Worm (Caenorhabditis elegans) whole organism, L2 larva: ENCODE results near the gene flp-1.

ENCODE experiments used
- C34F6.9 ChIP-seq: fragments of 150-350 bp; optimal IDR thresholded peaks from 2 replicates; lab custom pipeline; 2014; ENCODE audit warnings: missing biosample characterization, missing genetic modification characterization
- F13H6.1 ChIP-seq: sonication (generic microtip); optimal IDR thresholded peaks from 2 replicates; lab custom pipeline; 2016; ENCODE audit warnings: missing genetic modification characterization, missing compliant biosample characterization
- R02D3.7 ChIP-seq: fragments of 150-350 bp; optimal IDR thresholded peaks from 2 replicates; lab custom pipeline; 2014; ENCODE audit warnings: missing biosample characterization, missing genetic modification characterization
- Y55F3AM.14 ChIP-seq: fragments of 200-800 bp; sonication (Bioruptor generic); optimal IDR thresholded peaks from 2 replicates; lab custom pipeline; 2018; ENCODE audit warnings: mild to moderate bottlenecking, missing genetic modification characterization, missing compliant biosample characterization
- alr-1 ChIP-seq: fragments of 150-350 bp; optimal IDR thresholded peaks from 2 replicates; lab custom pipeline; 2014; ENCODE audit warnings: missing biosample characterization, missing genetic modification characterization
- blmp-1 ChIP-seq: sonication (generic microtip); optimal IDR thresholded peaks from 2 replicates; lab custom pipeline; 2017; ENCODE audit warnings: missing genetic modification characterization, mild to moderate bottlenecking, missing compliant biosample characterization, antibody characterized with exemption, moderate library complexity; ENCODE audit not compliant: insufficient read depth
- ceh-16 ChIP-seq: fragments of 150-350 bp; optimal IDR thresholded peaks from 2 replicates; lab custom pipeline; 2014; ENCODE audit warnings: missing biosample characterization, missing genetic modification characterization
- ceh-82 ChIP-seq: fragments of 150-350 bp; optimal IDR thresholded peaks from 2 replicates; lab custom pipeline; 2014; ENCODE audit warnings: missing biosample characterization, missing genetic modification characterization
- crh-2 ChIP-seq: sonication (generic microtip); optimal IDR thresholded peaks from 2 replicates; lab custom pipeline; 2017; ENCODE audit warnings: missing biosample characterization, missing genetic modification characterization
- egl-27 ChIP-seq: sonication (generic microtip); optimal IDR thresholded peaks from 3 replicates; lab custom pipeline; 2017; ENCODE audit warnings: missing biosample characterization, missing genetic modification reagents, missing genetic modification characterization
- elt-1 ChIP-seq: fragments of 150-350 bp; optimal IDR thresholded peaks from 2 replicates; lab custom pipeline; 2014; ENCODE audit warnings: missing biosample characterization, missing genetic modification characterization
- elt-3 ChIP-seq: sonication (generic microtip); optimal IDR thresholded peaks from 2 replicates; lab custom pipeline; 2017; ENCODE audit warnings: missing biosample characterization, missing genetic modification characterization
- fos-1 ChIP-seq: fragments of 150-350 bp; optimal IDR thresholded peaks from 2 replicates; lab custom pipeline; 2014; ENCODE audit warnings: missing biosample characterization, missing genetic modification characterization
- gmeb-1 ChIP-seq: fragments of 150-350 bp; optimal IDR thresholded peaks from 2 replicates; lab custom pipeline; 2014; ENCODE audit warnings: missing biosample characterization, missing genetic modification characterization
- lin-11 ChIP-seq: fragments of 150-350 bp; sonication (generic microtip); optimal IDR thresholded peaks from 2 replicates; lab custom pipeline; 2014; ENCODE audit warnings: missing biosample characterization, missing genetic modification characterization, inconsistent platforms, mixed read lengths
- lin-13 ChIP-seq: fragments of 150-350 bp; optimal IDR thresholded peaks from 2 replicates; lab custom pipeline; 2014; ENCODE audit warnings: missing biosample characterization, missing genetic modification reagents, missing genetic modification characterization
- lin-39 ChIP-seq: fragments of 150-350 bp; optimal IDR thresholded peaks from 2 replicates; lab custom pipeline; 2014; ENCODE audit warnings: missing biosample characterization, missing genetic modification reagents, missing genetic modification characterization
- lsy-2 ChIP-seq, 2 experiments: fragments of 150-350 bp in 1 of 2; sonication (generic microtip) in 1 of 2; optimal IDR thresholded peaks; 2 replicates each; lab custom pipeline; 2014 to 2017; ENCODE audit warnings: missing biosample characterization in 2 of 2, missing genetic modification characterization in 2 of 2
- mab-5 ChIP-seq: fragments of 150-350 bp; optimal IDR thresholded peaks from 2 replicates; lab custom pipeline; 2014; ENCODE audit warnings: missing biosample characterization, missing genetic modification characterization
- mbf-1 ChIP-seq: sonication (generic microtip); optimal IDR thresholded peaks from 2 replicates; lab custom pipeline; 2017; ENCODE audit warnings: missing biosample characterization, missing genetic modification characterization
- mdl-1 ChIP-seq, 2 experiments: fragments of 150-350 bp in 1 of 2; sonication (generic microtip) in 1 of 2; optimal IDR thresholded peaks; 2 replicates each; lab custom pipeline; 2017; ENCODE audit warnings: missing biosample characterization in 2 of 2, missing genetic modification characterization in 2 of 2
- nhr-10 ChIP-seq: sonication (generic microtip); optimal IDR thresholded peaks from 2 replicates; lab custom pipeline; 2017; ENCODE audit warnings: missing biosample characterization, missing genetic modification characterization
- nhr-11 ChIP-seq: fragments of 150-350 bp; optimal IDR thresholded peaks from 2 replicates; lab custom pipeline; 2014; ENCODE audit warnings: missing biosample characterization, missing genetic modification characterization
- nhr-12 ChIP-seq: fragments of 150-350 bp; optimal IDR thresholded peaks from 2 replicates; lab custom pipeline; 2014; ENCODE audit warnings: missing biosample characterization, missing genetic modification characterization
- nhr-129 ChIP-seq: fragments of 150-350 bp; optimal IDR thresholded peaks from 2 replicates; lab custom pipeline; 2014; ENCODE audit warnings: missing biosample characterization, missing genetic modification characterization
- nhr-237 ChIP-seq: fragments of 150-350 bp; optimal IDR thresholded peaks from 2 replicates; lab custom pipeline; 2014; ENCODE audit warnings: missing biosample characterization, missing genetic modification characterization
- nhr-25 ChIP-seq: fragments of 150-350 bp; sonication (generic microtip); optimal IDR thresholded peaks from 3 replicates; lab custom pipeline; 2014; ENCODE audit warnings: missing biosample characterization, missing genetic modification characterization
- nhr-6 ChIP-seq: fragments of 150-350 bp; optimal IDR thresholded peaks from 2 replicates; lab custom pipeline; 2014; ENCODE audit warnings: missing biosample characterization, missing genetic modification characterization
- nhr-77 ChIP-seq: fragments of 150-350 bp; optimal IDR thresholded peaks from 2 replicates; lab custom pipeline; 2014; ENCODE audit warnings: missing biosample characterization, missing genetic modification characterization
- sem-4 ChIP-seq: fragments of 150-350 bp; optimal IDR thresholded peaks from 2 replicates; lab custom pipeline; 2014; ENCODE audit warnings: missing biosample characterization, missing genetic modification reagents, missing genetic modification characterization
- skn-1 ChIP-seq: sonication (generic microtip); optimal IDR thresholded peaks from 2 replicates; lab custom pipeline; 2017; ENCODE audit warnings: missing biosample characterization, missing genetic modification characterization
- sma-3 ChIP-seq: sonication (generic microtip); optimal IDR thresholded peaks from 2 replicates; lab custom pipeline; 2016; ENCODE audit warnings: missing genetic modification reagents, missing genetic modification characterization, missing compliant biosample characterization
- snpc-4 ChIP-seq: fragments of 150-350 bp; optimal IDR thresholded peaks from 2 replicates; lab custom pipeline; 2014; ENCODE audit warnings: missing biosample characterization, missing genetic modification characterization
- unc-39 ChIP-seq: fragments of 150-350 bp; optimal IDR thresholded peaks from 2 replicates; lab custom pipeline; 2014; ENCODE audit warnings: missing biosample characterization, missing genetic modification characterization
- unc-55 ChIP-seq: fragments of 150-350 bp; sonication (generic microtip); optimal IDR thresholded peaks from 3 replicates; lab custom pipeline; 2014; ENCODE audit warnings: missing biosample characterization, missing genetic modification reagents, missing genetic modification characterization
- zag-1 ChIP-seq: fragments of 150-350 bp; optimal IDR thresholded peaks from 2 replicates; lab custom pipeline; 2014; ENCODE audit warnings: missing biosample characterization, missing genetic modification characterization

The flp-1 gene

DNA sequence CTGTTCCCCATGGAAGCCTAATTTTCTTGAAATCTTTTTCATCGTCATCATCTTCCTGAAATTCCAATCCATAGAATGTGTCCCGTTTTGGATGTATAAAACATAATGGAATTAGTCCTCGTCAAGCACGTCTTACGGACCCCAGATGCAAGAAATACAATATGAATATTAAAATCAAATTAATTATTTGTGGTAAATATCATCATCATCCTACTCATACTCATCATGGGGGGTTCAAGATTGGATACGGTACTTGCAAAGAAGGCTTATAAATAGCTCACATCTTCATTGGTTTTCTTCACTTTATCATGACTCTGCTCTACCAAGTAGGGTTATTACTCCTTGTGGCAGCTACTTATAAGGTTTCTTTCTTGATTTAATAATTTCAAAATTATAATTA lies at the start of gene flp-1:
Gene flp-1 (plus strand): TSS at position 301 of the 400 bp plus-strand sequence.
- TF ChIP-seq blmp-1 (tag; lab: Kevin White, UChicago) (no peak), unc-39 (tag; lab: Kevin White, UChicago) (no peak)

DNA sequence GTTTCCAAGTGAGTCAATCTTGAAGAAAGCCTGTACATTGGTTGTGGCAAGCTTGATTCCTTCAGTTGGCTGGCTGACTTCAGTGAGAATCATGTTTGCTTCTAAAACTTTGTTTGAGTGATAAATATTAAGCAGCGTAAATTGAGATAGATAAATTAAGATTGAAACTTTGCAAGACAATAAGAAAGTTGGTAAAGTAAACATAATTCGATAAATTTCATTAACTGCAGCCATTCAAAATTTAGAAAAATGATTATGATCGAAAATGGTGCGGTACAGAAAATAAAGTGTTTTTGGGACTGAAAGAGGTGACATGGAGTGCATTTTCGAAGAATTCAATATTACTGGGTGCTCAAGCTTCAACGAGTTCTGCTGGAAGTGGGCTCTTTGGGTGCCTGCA lies 49.0 kb upstream of the flp-1 start, which contains the start of gene icln-1:
Gene icln-1 (minus strand): TSS at position 101 of the 400 bp plus-strand sequence.
- TF ChIP-seq nhr-6 (tag; lab: Kevin White, UChicago) (no peak), skn-1 (tag; lab: Kevin White, UChicago) (no peak), gmeb-1 (tag; lab: Kevin White, UChicago) (no peak), mbf-1 (no peak), snpc-4 (no peak), lin-39 (no peak), mdl-1 (tag; optimal IDR thresholded peaks at IDR 0.05; lab: Kevin White, UChicago) (no peak), elt-1 (tag; lab: Kevin White, UChicago) (no peak), unc-55 (no peak), mab-5 (no peak), nhr-25 (tag; lab: Kevin White, UChicago) (no peak), egl-27 (tag; lab: Kevin White, UChicago) (no peak), nhr-77 (no peak)

DNA sequence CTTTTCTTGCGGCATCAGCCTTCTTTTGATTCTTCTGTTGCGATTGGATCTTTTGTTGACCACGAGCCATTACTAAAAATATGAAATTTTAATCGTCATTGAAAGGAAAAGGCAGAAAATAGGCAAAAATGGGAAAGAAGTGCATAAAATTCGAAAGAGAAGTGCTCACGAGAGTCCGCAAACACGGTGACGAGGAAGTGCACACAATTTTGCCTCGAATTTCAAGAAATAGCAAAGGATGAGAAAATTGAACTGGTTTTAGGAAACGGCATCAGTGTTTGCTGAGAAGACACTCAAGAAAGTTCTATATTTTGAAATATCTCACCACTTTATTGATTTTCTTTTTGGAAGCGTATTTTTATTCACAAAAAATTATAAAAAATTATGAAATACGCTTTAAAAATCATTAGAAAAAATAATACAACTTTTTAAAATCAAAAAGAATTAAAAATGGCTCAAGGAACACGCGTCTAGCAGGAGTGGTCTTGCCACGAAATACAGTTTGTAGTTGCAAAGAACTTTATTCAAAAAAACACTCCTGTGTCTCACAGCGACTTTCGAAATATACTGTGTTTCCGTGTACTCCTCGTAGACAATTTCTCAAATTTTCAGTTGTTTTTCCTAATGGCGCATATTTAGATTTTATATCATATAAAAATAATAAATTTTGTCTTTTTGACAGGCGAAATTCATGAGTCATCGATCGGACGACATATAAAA lies 48.2 kb upstream of the flp-1 start, which contains the start of the genes znf-706 and cpna-3:
Gene znf-706 (minus strand): TSS at position 72 of the 720 bp plus-strand sequence.
Gene cpna-3 (plus strand): TSS at position 683 of the 720 bp plus-strand sequence.
- TF ChIP-seq gmeb-1 (tag; lab: Kevin White, UChicago) (peak; percentile 40), nhr-11 (tag; lab: Kevin White, UChicago) (no peak), alr-1 (tag; lab: Kevin White, UChicago) (no peak), C34F6.9 (tag; lab: Kevin White, UChicago) (peak; percentile 55), lsy-2 (tag; optimal IDR thresholded peaks at IDR 0.05; lab: Kevin White, UChicago) (peak in 1 of 2 experiments; percentile 51), nhr-237 (no peak), sem-4 (tag; lab: Kevin White, UChicago) (no peak), unc-55 (peak; percentile 62), nhr-129 (tag; lab: Kevin White, UChicago) (peak; percentile 46)

DNA sequence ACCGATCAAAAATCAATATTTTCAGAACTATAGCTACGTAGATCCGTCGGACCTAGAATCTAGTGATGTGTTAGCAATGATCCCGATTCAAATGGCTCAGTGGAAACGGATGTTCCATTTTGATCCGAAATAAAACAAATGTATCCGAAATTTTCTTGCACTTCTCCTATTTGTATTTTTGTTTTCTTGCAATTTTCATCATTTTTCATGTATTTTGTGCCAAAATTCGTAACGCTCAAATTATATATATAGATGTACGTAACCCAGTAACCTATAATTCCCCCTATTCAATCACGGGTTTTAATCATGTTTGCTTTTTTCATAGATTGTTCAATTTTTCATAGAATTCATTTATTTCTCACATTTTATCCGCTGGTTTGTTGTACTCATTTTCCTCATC lies 45.6 kb upstream of the flp-1 start, which contains the start of gene gldi-10:
Gene gldi-10 (plus strand): TSS at position 301 of the 400 bp plus-strand sequence.
- TF ChIP-seq crh-2 (tag; lab: Kevin White, UChicago), result no peak
- TF ChIP-seq blmp-1 (tag; lab: Kevin White, UChicago), result no peak
- TF ChIP-seq sem-4 (tag; lab: Kevin White, UChicago), result no peak
- no peak for TF ChIP-seq lin-13 (GFP tag; lab: Kevin White, UChicago)
- TF ChIP-seq nhr-237, result no peak
- no peak for TF ChIP-seq nhr-10 (tag; lab: Kevin White, UChicago)

DNA sequence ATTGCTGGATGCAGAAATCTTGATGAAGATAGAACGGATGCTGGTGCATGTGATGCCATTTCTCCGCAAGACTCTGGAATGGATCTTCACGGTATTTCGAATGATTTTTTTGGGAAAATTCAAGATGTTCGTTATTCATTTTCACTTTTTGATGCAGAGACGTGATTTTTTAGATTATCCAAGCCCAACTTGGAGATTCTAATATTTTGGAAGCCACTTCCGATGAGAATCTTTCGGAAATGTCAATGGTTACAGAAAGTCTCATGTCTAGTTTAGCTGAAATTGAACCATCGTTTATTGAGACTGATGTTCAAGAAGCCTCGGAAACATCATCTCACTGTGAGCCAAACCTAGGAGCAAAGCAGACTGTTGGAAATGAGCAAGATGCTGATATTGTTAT lies 43.7 kb upstream of the flp-1 start:
- no peak for TF ChIP-seq ceh-16 (tag; lab: Kevin White, UChicago)
- no peak for TF ChIP-seq F13H6.1
- TF ChIP-seq ceh-82 (tag; lab: Kevin White, UChicago), result no peak
- TF ChIP-seq fos-1 (tag; lab: Kevin White, UChicago), result no peak
- no peak for TF ChIP-seq zag-1 (tag; lab: Kevin White, UChicago)
- no peak for TF ChIP-seq sma-3 (GFP tag; lab: Kevin White, UChicago)
- TF ChIP-seq nhr-12, result no peak
- TF ChIP-seq Y55F3AM.14, result no peak
- TF ChIP-seq lin-11 (tag; lab: Kevin White, UChicago), result no peak
- TF ChIP-seq skn-1 (tag; lab: Kevin White, UChicago), result no peak
- TF ChIP-seq nhr-10 (tag; lab: Kevin White, UChicago), result no peak
- TF ChIP-seq elt-3 (tag; lab: Kevin White, UChicago), result no peak
- TF ChIP-seq R02D3.7 (tag; lab: Kevin White, UChicago), result no peak
